Worm (Caenorhabditis elegans) whole organism, L4 larva: ENCODE data around the gene F36D3.14.

ENCODE experiments used
- ceh-28 ChIP-seq: fragments of 150-350 bp; optimal IDR thresholded peaks from 2 replicates; lab custom pipeline; 2014; ENCODE audit warnings: missing biosample characterization, missing genetic modification reagents, missing genetic modification characterization
- lin-39 ChIP-seq: fragments of 150-350 bp; optimal IDR thresholded peaks from 2 replicates; lab custom pipeline; 2014; ENCODE audit warnings: missing biosample characterization, missing genetic modification reagents, missing genetic modification characterization
- nhr-111 ChIP-seq: fragments of 200-800 bp; sonication (Bioruptor generic); optimal IDR thresholded peaks from 2 replicates; lab custom pipeline; 2018; ENCODE audit warnings: mild to moderate bottlenecking, missing genetic modification characterization, missing compliant biosample characterization
- nhr-237 ChIP-seq: sonication (generic microtip); optimal IDR thresholded peaks from 2 replicates; lab custom pipeline; 2017; ENCODE audit warnings: missing biosample characterization, missing genetic modification characterization
- pqm-1 ChIP-seq: sonication (generic microtip); optimal IDR thresholded peaks from 2 replicates; lab custom pipeline; 2017; ENCODE audit warnings: missing biosample characterization, missing genetic modification characterization
- ztf-11 ChIP-seq: fragments of 150-350 bp; optimal IDR thresholded peaks from 2 replicates; lab custom pipeline; 2014; ENCODE audit warnings: missing biosample characterization, missing genetic modification characterization

- TF ChIP-seq pqm-1 (no peak), nhr-237 (tag; lab: Kevin White, UChicago) (no peak), lin-39 (tag; lab: Kevin White, UChicago) (no peak), ceh-28 (no peak), nhr-111 (GFP tag; lab: Kevin White, UChicago) (no peak), ztf-11 (tag; lab: Kevin White, UChicago) (no peak)
Observed at ce11 chrV:16539666-16540065, 36.6 kb upstream of the F36D3.14 start.
